Worm (Caenorhabditis elegans) whole organism, L1 larva: ENCODE measurements around the gene T07D3.4.
"Not testable (repeated sequence)": the region's sequence is repeated elsewhere in the genome, so short reads cannot be mapped to it uniquely, and the experiment has no call there.

Source experiments
- C34B4.2 ChIP-seq: sonication (generic microtip); optimal IDR thresholded peaks from 2 replicates; lab custom pipeline; 2017; ENCODE audit warnings: mild to moderate bottlenecking, missing genetic modification characterization, missing compliant biosample characterization
- F16B12.6 ChIP-seq: fragments of 150-350 bp; optimal IDR thresholded peaks from 2 replicates; lab custom pipeline; 2014; ENCODE audit warnings: missing biosample characterization, missing genetic modification characterization
- alr-1 ChIP-seq: fragments of 200-800 bp; sonication (Bioruptor generic); optimal IDR thresholded peaks from 2 replicates; lab custom pipeline; 2018; ENCODE audit warnings: borderline replicate concordance, mild to moderate bottlenecking, missing genetic modification characterization, missing compliant biosample characterization
- aly-2 ChIP-seq: fragments of 150-350 bp; optimal IDR thresholded peaks from 2 replicates; lab custom pipeline; 2014; ENCODE audit warnings: missing biosample characterization, missing genetic modification characterization
- ceh-63 ChIP-seq: fragments of 200-800 bp; sonication (Bioruptor generic); optimal IDR thresholded peaks from 2 replicates; lab custom pipeline; 2018; ENCODE audit warnings: mild to moderate bottlenecking, missing genetic modification characterization, missing compliant biosample characterization
- ceh-8 ChIP-seq: fragments of 200-800 bp; sonication (Bioruptor generic); optimal IDR thresholded peaks from 2 replicates; lab custom pipeline; 2018; ENCODE audit warnings: mild to moderate bottlenecking, missing genetic modification characterization, moderate library complexity, missing compliant biosample characterization
- ceh-82 ChIP-seq, 3 experiments: fragments of 150-350 bp in 1 of 3; sonication (generic microtip) in 2 of 3; optimal IDR thresholded peaks; 2 replicates each; lab custom pipeline; 2014 to 2017; ENCODE audit warnings: missing biosample characterization in 3 of 3, missing genetic modification characterization in 3 of 3
- ceh-88 ChIP-seq: fragments of 200-800 bp; sonication (Bioruptor generic); IDR thresholded peaks from 2 replicates; pipeline ENCODE4 v1.3.6; 2022; ENCODE audit warnings: missing genetic modification characterization, missing compliant biosample characterization
- ces-1 ChIP-seq: fragments of 150-350 bp; optimal IDR thresholded peaks from 2 replicates; lab custom pipeline; 2014; ENCODE audit warnings: missing biosample characterization, missing genetic modification reagents, missing genetic modification characterization
- efl-1 ChIP-seq, 4 experiments: fragments of 150-350 bp; optimal IDR thresholded peaks in 3 of 4; peaks in 1 of 4; 1 replicate in 1 of 4; 2 replicates in 3 of 4; lab custom pipeline; 2014; ENCODE audit warnings: missing biosample characterization in 2 of 4, missing genetic modification characterization in 2 of 4, missing genetic modification reagents in 2 of 4
- efl-3 ChIP-seq: fragments of 200-800 bp; sonication (Bioruptor generic); optimal IDR thresholded peaks from 2 replicates; lab custom pipeline; 2018; ENCODE audit warnings: mild to moderate bottlenecking, missing genetic modification characterization, missing compliant biosample characterization
- egl-13 ChIP-seq: sonication (generic microtip); optimal IDR thresholded peaks from 2 replicates; lab custom pipeline; 2016; ENCODE audit warnings: missing genotype, missing genetic modification reagents, missing genetic modification characterization, missing compliant biosample characterization
- elt-2 ChIP-seq: sonication (generic microtip); optimal IDR thresholded peaks from 2 replicates; lab custom pipeline; 2016; ENCODE audit warnings: missing genetic modification characterization, mild to moderate bottlenecking, inconsistent platforms, missing compliant biosample characterization, missing genetic modification reagents
- elt-3 ChIP-seq, 6 experiments: fragments of 150-350 bp in 1 of 6; sonication (generic microtip); optimal IDR thresholded peaks; 2 replicates each; lab custom pipeline; 2017 to 2018; ENCODE audit warnings: missing biosample characterization in 6 of 6, missing genetic modification characterization in 6 of 6, inconsistent platforms in 1 of 6
- hpl-2 ChIP-seq: fragments of 150-350 bp; optimal IDR thresholded peaks from 2 replicates; lab custom pipeline; 2014; ENCODE audit warnings: missing biosample characterization, missing genetic modification reagents, missing genetic modification characterization
- jun-1 ChIP-seq: fragments of 150-350 bp; optimal IDR thresholded peaks from 2 replicates; lab custom pipeline; 2014; ENCODE audit warnings: missing biosample characterization, missing genetic modification reagents, missing genetic modification characterization
- lin-14 ChIP-seq: fragments of 200-800 bp; sonication (Bioruptor generic); optimal IDR thresholded peaks from 2 replicates; lab custom pipeline; 2018; ENCODE audit warnings: mild to moderate bottlenecking, missing genetic modification characterization, moderate library complexity, missing compliant biosample characterization
- lin-35 ChIP-seq, 2 experiments: fragments of 150-350 bp; optimal IDR thresholded peaks; 2 replicates each; lab custom pipeline; 2014; ENCODE audit warnings: missing biosample characterization in 2 of 2, missing genetic modification characterization in 2 of 2, missing genetic modification reagents in 2 of 2
- lin-39 ChIP-seq: fragments of 150-350 bp; optimal IDR thresholded peaks from 2 replicates; lab custom pipeline; 2014; ENCODE audit warnings: missing biosample characterization, missing genetic modification reagents, missing genetic modification characterization
- mab-9 ChIP-seq: fragments of 200-800 bp; sonication (Bioruptor generic); IDR thresholded peaks from 2 replicates; pipeline ENCODE4 v1.3.6; 2022; ENCODE audit warnings: missing genetic modification reagents, missing genetic modification characterization, missing compliant biosample characterization
- mdl-1 ChIP-seq, 2 experiments: fragments of 150-350 bp; optimal IDR thresholded peaks; 2 replicates each; lab custom pipeline; 2014 to 2017; ENCODE audit warnings: missing biosample characterization in 2 of 2, missing genetic modification characterization in 2 of 2, inconsistent platforms in 1 of 2
- mef-2 ChIP-seq: fragments of 150-350 bp; optimal IDR thresholded peaks from 2 replicates; lab custom pipeline; 2014; ENCODE audit warnings: missing biosample characterization, missing genetic modification characterization
- nhr-11 ChIP-seq: fragments of 150-350 bp; optimal IDR thresholded peaks from 2 replicates; lab custom pipeline; 2014; ENCODE audit warnings: missing biosample characterization, missing genetic modification characterization
- nhr-28 ChIP-seq: fragments of 150-350 bp; optimal IDR thresholded peaks from 2 replicates; lab custom pipeline; 2014; ENCODE audit warnings: missing biosample characterization, missing genetic modification characterization
- nhr-76 ChIP-seq: sonication (generic microtip); optimal IDR thresholded peaks from 2 replicates; lab custom pipeline; 2017; ENCODE audit warnings: missing biosample characterization, missing genetic modification characterization
- nhr-85 ChIP-seq: sonication (generic microtip); peaks from one replicate; lab custom pipeline; 2016; ENCODE audit warnings: missing genetic modification characterization, inconsistent platforms, missing compliant biosample characterization
- pag-3 ChIP-seq: sonication (generic microtip); optimal IDR thresholded peaks from 2 replicates; lab custom pipeline; 2017; ENCODE audit warnings: missing genetic modification characterization, mild to moderate bottlenecking, missing compliant biosample characterization, antibody characterized with exemption, borderline replicate concordance; ENCODE audit not compliant: insufficient read depth
- snpc-4 ChIP-seq: fragments of 150-350 bp; optimal IDR thresholded peaks from 2 replicates; lab custom pipeline; 2014; ENCODE audit warnings: missing biosample characterization, missing genetic modification characterization
- snu-23 ChIP-seq: sonication (generic microtip); optimal IDR thresholded peaks from 2 replicates; lab custom pipeline; 2016; ENCODE audit warnings: missing genetic modification characterization, missing compliant biosample characterization
- sup-37 ChIP-seq: fragments of 200-800 bp; sonication (Bioruptor generic); optimal IDR thresholded peaks from 2 replicates; lab custom pipeline; 2018; ENCODE audit warnings: mild to moderate bottlenecking, missing genetic modification characterization, missing compliant biosample characterization
- tbx-2 ChIP-seq: sonication (generic microtip); optimal IDR thresholded peaks from 2 replicates; lab custom pipeline; 2016; ENCODE audit warnings: missing genetic modification characterization, missing compliant biosample characterization
- unc-98 ChIP-seq: fragments of 200-800 bp; sonication (Bioruptor generic); IDR thresholded peaks from 2 replicates; pipeline ENCODE4 v1.3.6; 2022; ENCODE audit warnings: missing genetic modification characterization, missing compliant biosample characterization
- vab-15 ChIP-seq: sonication (generic microtip); optimal IDR thresholded peaks from 2 replicates; lab custom pipeline; 2017; ENCODE audit warnings: missing genotype, mild to moderate bottlenecking, missing genetic modification characterization, missing compliant biosample characterization
- xbp-1 ChIP-seq: sonication (generic microtip); optimal IDR thresholded peaks from 2 replicates; lab custom pipeline; 2016; ENCODE audit warnings: missing genetic modification characterization, missing compliant biosample characterization
- zag-1 ChIP-seq: fragments of 150-350 bp; optimal IDR thresholded peaks from 2 replicates; lab custom pipeline; 2014; ENCODE audit warnings: missing biosample characterization, missing genetic modification characterization

Gene T07D3.4

DNA sequence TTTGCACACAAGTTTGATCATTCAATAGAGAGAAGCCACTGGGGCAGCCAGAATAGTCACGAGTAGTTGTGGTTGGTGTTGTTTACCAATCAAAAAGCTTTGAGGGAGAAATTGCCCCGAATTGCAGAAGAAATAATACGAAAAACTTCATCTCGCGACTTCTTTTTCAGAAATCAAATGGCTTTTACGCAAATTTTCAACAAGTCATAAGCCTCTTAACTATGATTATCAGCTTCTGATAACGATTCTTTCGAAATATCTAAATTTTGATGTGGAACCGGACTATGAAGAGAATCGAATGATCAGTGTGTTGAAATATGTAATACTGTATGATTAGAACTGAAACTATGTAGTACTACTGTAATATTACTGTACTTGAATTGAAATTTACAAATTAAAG is 32.2 kb downstream of the T07D3.4 start:
- TF ChIP-seq nhr-85 (tag; lab: Kevin White, UChicago), result no peak
- TF ChIP-seq elt-2 (tag; lab: Kevin White, UChicago), result peak; percentile 64
- no peak for TF ChIP-seq efl-1 (optimal IDR thresholded peaks at IDR 0.05; lab: Kevin White, UChicago)
- peak in 1 of 2 experiments; percentile 52 for TF ChIP-seq efl-1 (GFP tag; optimal IDR thresholded peaks at IDR 0.05 in 1 of 2; lab: Kevin White, UChicago)
- TF ChIP-seq unc-98 (GFP tag; lab: Robert Waterston, UW), result no peak
- TF ChIP-seq lin-14 (GFP tag; lab: Kevin White, UChicago), result no peak
- TF ChIP-seq, all 84 proteins: peak for 2

DNA sequence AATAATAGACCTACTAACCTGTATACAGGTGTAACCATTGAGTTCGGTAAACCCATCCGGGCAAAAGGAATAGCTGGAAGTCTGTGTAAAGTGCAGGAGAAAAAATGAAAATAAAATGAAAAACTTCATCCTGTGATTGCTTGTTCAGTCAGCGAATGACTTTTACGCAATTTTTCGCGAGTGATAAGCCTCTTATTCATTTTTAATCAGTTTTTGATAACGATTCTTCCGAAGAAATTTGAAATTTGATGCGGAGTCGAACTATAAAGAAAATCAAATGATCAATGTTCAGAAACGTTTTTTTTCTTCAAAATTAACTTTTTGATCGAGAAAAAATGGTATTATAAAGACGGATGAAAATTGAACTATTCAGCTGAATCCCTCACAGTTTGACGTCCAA is 34.7 kb downstream of the T07D3.4 start:
- TF ChIP-seq F16B12.6 (tag; lab: Kevin White, UChicago), result no peak
- peak; percentile 13 for TF ChIP-seq jun-1 (tag; lab: Kevin White, UChicago)
- peak; percentile 94 for TF ChIP-seq elt-2 (tag; lab: Kevin White, UChicago)

DNA sequence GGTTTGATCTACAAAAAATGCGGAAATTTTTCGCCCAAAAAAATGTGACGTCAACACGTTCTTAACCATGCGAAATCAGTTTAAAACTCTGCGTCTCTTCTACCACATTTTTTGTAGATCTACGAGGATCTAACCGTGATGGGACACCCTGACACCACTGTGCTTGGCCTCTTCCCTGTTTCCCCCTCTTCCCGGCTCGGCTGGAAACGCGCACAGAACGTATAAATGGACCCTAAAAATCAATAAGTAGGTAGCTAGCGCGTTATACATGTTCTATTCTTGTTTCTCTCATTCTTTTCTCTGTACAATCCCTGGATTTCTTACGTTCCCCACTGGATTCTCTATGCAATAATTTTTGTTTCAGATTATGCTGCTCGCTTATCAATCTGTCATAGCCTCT is 35.4 kb downstream of the T07D3.4 start, which contains the start of gene fbxc-28:
Gene fbxc-28, plus strand, starts transcription at position 301 of the 400 bp plus-strand sequence.
- TF ChIP-seq elt-2 (tag; lab: Kevin White, UChicago), result no peak
- no peak for TF ChIP-seq elt-3 (tag; optimal IDR thresholded peaks at IDR 0.05; lab: Kevin White, UChicago)
- TF ChIP-seq efl-1 (optimal IDR thresholded peaks at IDR 0.05; lab: Kevin White, UChicago), result no peak
- peak in 1 of 2 experiments; percentile 17 for TF ChIP-seq efl-1 (GFP tag; optimal IDR thresholded peaks at IDR 0.05 in 1 of 2; lab: Kevin White, UChicago)
- TF ChIP-seq, all 84 proteins: peak for 1

DNA sequence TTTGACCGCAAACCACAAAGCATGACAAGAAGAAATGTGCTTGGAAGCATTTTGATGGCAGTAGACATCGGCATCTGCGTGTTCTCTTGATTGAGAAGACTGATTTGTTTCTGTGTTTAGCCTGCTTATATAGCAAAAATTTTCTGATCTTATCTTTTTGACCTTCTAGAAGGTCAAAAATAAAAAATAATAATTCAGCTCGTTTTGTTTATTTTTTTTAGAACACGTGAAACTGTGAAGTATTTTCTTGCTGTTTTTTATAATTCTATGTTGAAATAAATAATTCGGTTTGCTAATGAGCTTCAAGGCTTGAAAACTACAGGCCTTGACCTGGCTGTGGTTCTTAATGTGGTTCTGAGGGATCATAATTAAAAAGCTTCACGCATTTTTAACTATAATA is 39.2 kb downstream of the T07D3.4 start, which contains the start of gene R07C3.13:
Gene R07C3.13, minus strand, starts transcription at position 101 of the 400 bp plus-strand sequence.
- TF ChIP-seq efl-1 (optimal IDR thresholded peaks at IDR 0.05; lab: Kevin White, UChicago) (no peak), efl-1 (GFP tag; optimal IDR thresholded peaks at IDR 0.05 in 1 of 2; lab: Kevin White, UChicago) (peak in 1 of 2 experiments; percentile 15), egl-13 (tag; lab: Kevin White, UChicago) (no peak)

DNA sequence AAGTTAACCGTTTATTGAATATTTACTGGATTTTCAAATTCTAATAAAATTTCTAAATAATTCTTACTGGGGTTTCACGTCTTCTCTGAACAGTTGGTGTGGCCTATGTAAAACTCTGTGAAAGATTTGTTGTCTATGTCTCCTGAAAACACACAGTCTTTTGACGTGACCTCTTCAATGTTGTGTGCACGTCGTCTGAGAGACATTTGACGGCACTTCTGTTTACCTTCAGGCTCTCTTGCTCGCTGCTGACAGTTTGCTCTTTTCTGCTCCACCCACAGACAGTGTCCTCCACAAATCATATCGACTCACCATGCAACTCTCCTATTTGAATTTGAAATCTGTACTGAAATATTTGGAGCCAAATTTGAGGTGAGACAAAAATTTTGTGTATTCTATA is 42.8 kb downstream of the T07D3.4 start, which contains the start of gene fbxc-34:
Gene fbxc-34, plus strand, starts transcription at position 301 of the 400 bp plus-strand sequence.
- TF ChIP-seq ceh-63 (GFP tag; lab: Kevin White, UChicago); mef-2; pag-3 (tag; lab: Kevin White, UChicago): not testable (repeated sequence)

DNA sequence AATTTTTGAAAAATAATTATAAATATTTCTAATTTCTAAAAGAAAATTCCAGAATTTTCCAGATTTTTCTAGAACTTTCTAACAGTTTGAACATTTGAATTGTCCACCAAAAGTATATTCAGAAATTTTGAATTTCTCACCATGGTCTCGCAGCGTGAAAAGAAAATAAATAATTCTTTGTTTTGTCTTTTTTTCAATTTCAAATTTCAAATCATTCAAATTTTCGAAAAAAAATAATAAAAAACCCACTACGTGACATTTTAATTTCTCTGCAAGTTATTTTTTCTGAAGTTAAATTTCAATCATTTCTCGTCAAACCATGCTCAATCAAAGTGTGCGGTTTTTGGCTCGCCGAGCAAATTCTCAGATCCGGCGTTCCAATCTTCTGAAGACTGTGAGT is 44.6 kb downstream of the T07D3.4 start, which contains the start of gene acs-15:
Gene acs-15, plus strand, starts transcription at position 301 of the 400 bp plus-strand sequence.
- TF ChIP-seq lin-39 (tag; lab: Kevin White, UChicago) (no peak), efl-1 (optimal IDR thresholded peaks at IDR 0.05; lab: Kevin White, UChicago) (no peak), efl-1 (GFP tag; optimal IDR thresholded peaks at IDR 0.05 in 1 of 2; lab: Kevin White, UChicago) (peak in 1 of 2 experiments; percentile 6), mdl-1 (tag; optimal IDR thresholded peaks at IDR 0.05; lab: Kevin White, UChicago) (no peak), nhr-28 (tag; lab: Kevin White, UChicago) (no peak), snpc-4 (tag; lab: Kevin White, UChicago) (no peak)

DNA sequence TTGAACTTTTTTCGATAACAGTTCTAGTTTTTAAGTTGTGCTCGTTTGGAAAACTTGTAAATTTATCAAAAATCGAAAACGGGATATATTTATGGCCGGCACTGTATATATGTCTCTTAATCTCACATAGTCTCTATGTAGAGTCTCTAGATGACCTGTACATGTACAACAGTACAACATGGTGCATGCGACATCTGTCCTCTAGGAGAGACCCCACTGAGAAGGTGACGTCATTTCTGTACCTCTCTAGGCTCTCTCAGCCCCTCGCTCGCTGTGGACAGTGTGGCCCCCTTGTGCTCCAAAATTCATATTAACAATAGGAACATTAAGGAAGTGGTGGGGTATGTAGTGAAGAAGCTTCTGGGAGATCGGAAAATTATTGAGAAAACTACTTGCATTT is 49.2 kb downstream of the T07D3.4 start:
- TF ChIP-seq tbx-2 (tag; lab: Kevin White, UChicago) (no peak), mab-9 (GFP tag; lab: Robert Waterston, UW) (no peak), ceh-88 (GFP tag; lab: Robert Waterston, UW) (no peak), zag-1 (tag; lab: Kevin White, UChicago) (no peak), ces-1 (GFP tag; lab: Kevin White, UChicago) (no peak), nhr-11 (tag; lab: Kevin White, UChicago) (no peak), sup-37 (GFP tag; lab: Kevin White, UChicago) (no peak)

DNA sequence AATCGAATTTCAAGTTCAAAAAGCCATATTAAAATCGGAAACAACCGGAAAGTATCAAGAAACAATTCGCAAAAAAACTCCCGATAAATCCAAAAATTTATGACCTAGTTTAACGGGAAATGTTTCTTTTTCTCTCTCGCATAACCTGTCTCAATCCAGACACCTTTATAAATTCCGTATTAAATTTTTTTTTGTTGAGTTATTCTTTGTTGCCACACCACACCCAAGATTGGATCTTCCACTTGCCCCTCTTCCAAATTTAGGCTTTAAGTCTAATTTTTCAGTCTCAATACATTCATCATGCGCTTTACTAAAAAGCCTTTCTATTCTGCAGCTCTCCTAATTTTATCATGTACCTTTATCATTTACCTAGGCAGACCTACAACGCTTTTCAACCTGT is 50.4 kb downstream of the T07D3.4 start, which contains the start of gene R07C3.3:
Gene R07C3.3, plus strand, starts transcription at position 301 of the 400 bp plus-strand sequence.
- TF ChIP-seq lin-35 (GFP tag; optimal IDR thresholded peaks at IDR 0.05; lab: Kevin White, UChicago) (no peak), snu-23 (GFP tag; lab: Kevin White, UChicago) (no peak), egl-13 (tag; lab: Kevin White, UChicago) (no peak), ceh-8 (GFP tag; lab: Kevin White, UChicago) (no peak), alr-1 (tag; lab: Kevin White, UChicago) (no peak), ceh-82 (tag; optimal IDR thresholded peaks at IDR 0.05; lab: Kevin White, UChicago) (no peak), C34B4.2 (no peak), vab-15 (tag; lab: Kevin White, UChicago) (no peak), aly-2 (tag; lab: Kevin White, UChicago) (no peak), xbp-1 (tag; lab: Kevin White, UChicago) (no peak), unc-98 (GFP tag; lab: Robert Waterston, UW) (no peak), sup-37 (GFP tag; lab: Kevin White, UChicago) (no peak), nhr-76 (tag; lab: Kevin White, UChicago) (no peak), hpl-2 (no peak), efl-3 (GFP tag; lab: Kevin White, UChicago) (no peak)
